Worm (Caenorhabditis elegans) whole organism, L1 larva: Measurements from ENCODE around the gene C54D1.7.

Experiments used
- fos-1 ChIP-seq: fragments of 150-350 bp; optimal IDR thresholded peaks from 2 replicates; lab custom pipeline; 2014; ENCODE audit warnings: missing biosample characterization, missing genetic modification characterization
- nhr-19 ChIP-seq: fragments of 200-800 bp; sonication (Bioruptor generic); conservative IDR thresholded peaks from 2 replicates; pipeline ENCODE4 v1.3.6; 2022; ENCODE audit warnings: missing genetic modification characterization, missing compliant biosample characterization
- nhr-237 ChIP-seq: fragments of 150-350 bp; optimal IDR thresholded peaks from 2 replicates; lab custom pipeline; 2014; ENCODE audit warnings: missing biosample characterization, missing genetic modification characterization
- snpc-4 ChIP-seq: fragments of 150-350 bp; optimal IDR thresholded peaks from 2 replicates; lab custom pipeline; 2014; ENCODE audit warnings: missing biosample characterization, missing genetic modification characterization
- snu-23 ChIP-seq: sonication (generic microtip); optimal IDR thresholded peaks from 2 replicates; lab custom pipeline; 2016; ENCODE audit warnings: missing genetic modification characterization, missing compliant biosample characterization
- ztf-11 ChIP-seq, 2 experiments: sonication (generic microtip); optimal IDR thresholded peaks; 2 replicates each; lab custom pipeline; 2016 to 2017; ENCODE audit warnings: missing genetic modification characterization in 2 of 2, missing biosample characterization in 1 of 2, missing compliant biosample characterization in 1 of 2

DNA sequence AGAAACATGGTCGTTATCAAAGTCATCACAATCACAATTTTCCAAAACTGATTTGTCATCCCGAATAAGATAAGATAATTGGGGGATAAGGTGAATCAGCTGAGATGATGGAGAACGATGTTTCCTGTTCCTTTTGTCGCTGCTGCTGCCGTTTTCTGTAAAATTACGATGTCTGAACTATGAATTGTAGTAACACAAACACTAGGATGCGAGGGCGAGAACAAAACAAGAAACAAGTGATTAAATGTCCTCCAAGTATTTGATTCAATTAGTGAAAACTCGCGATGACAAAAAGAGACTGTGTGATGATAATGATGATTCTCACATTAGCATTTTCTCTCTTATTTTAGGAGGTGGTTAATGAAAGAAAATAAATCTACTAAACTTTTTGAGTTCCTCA is at the start of gene C54D1.7:
- TF ChIP-seq nhr-19, result no peak
- TF ChIP-seq nhr-237 (tag; lab: Kevin White, UChicago), result no peak
- no peak for TF ChIP-seq ztf-11 (tag; optimal IDR thresholded peaks at IDR 0.05; lab: Kevin White, UChicago)
- TF ChIP-seq snu-23, result no peak
- TF ChIP-seq fos-1 (tag; lab: Kevin White, UChicago), result no peak
- TF ChIP-seq snpc-4, result no peak
